Worm (Caenorhabditis elegans) whole organism, young adult: ENCODE measurements around the gene srh-100.

Source experiments
- T26A5.8 ChIP-seq: sonication (generic microtip); optimal IDR thresholded peaks from 2 replicates; lab custom pipeline; 2016; ENCODE audit warnings: missing genetic modification characterization, missing compliant biosample characterization
- nfya-1 ChIP-seq: sonication (generic microtip); optimal IDR thresholded peaks from 2 replicates; lab custom pipeline; 2017; ENCODE audit warnings: antibody characterized with exemption, missing compliant biosample characterization, missing genetic modification characterization, borderline replicate concordance; ENCODE audit not compliant: insufficient read depth

DNA sequence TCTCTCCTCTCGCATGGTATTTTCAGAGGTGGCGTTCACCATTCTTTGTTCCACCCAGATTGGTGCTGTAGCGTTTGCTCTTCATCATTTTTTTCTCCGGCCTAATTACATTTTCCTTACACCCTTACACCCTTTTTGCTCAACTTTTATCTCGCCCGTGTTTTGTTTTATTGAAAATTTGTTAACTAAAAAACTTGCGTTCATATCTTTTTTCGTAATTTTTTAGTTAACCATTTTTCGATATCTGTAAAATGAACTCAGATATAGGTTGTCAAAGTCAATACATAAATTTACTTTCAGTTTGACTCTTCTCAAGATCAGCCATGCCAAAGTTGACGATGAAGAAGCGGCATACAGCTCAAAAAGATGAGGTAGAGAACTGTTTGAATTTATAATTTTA is 27.1 kb upstream of the srh-100 start, which contains the start of gene F12E12.1:
- TF ChIP-seq T26A5.8 (tag; lab: Kevin White, UChicago) (no peak), nfya-1 (tag; lab: Kevin White, UChicago) (no peak)
